Worm (Caenorhabditis elegans) whole organism, L3 larva: Measurements from ENCODE around the gene F34D10.3.

Source experiments
- jun-1 ChIP-seq: fragments of 150-350 bp; optimal IDR thresholded peaks from 2 replicates; lab custom pipeline; 2014; ENCODE audit warnings: missing biosample characterization, missing genetic modification reagents, missing genetic modification characterization
- mdl-1 ChIP-seq: fragments of 150-350 bp; optimal IDR thresholded peaks from 2 replicates; lab custom pipeline; 2014; ENCODE audit warnings: missing biosample characterization, missing genetic modification characterization
- nfya-1 ChIP-seq: sonication (generic microtip); optimal IDR thresholded peaks from 2 replicates; lab custom pipeline; 2017; ENCODE audit warnings: missing genetic modification characterization, mild to moderate bottlenecking, missing compliant biosample characterization, antibody characterized with exemption, moderate library complexity; ENCODE audit not compliant: insufficient read depth
- nhr-11 ChIP-seq: fragments of 150-350 bp; optimal IDR thresholded peaks from 2 replicates; lab custom pipeline; 2014; ENCODE audit warnings: missing biosample characterization, missing genetic modification characterization
- nhr-23 ChIP-seq: fragments of 150-350 bp; optimal IDR thresholded peaks from 2 replicates; lab custom pipeline; 2014; ENCODE audit warnings: missing biosample characterization, missing genetic modification reagents, missing genetic modification characterization
- nhr-25 ChIP-seq: sonication (generic microtip); optimal IDR thresholded peaks from 2 replicates; lab custom pipeline; 2017; ENCODE audit warnings: missing biosample characterization, missing genetic modification characterization
- tbx-2 ChIP-seq: sonication (generic microtip); optimal IDR thresholded peaks from 2 replicates; lab custom pipeline; 2016; ENCODE audit warnings: mild to moderate bottlenecking, missing genetic modification characterization, missing compliant biosample characterization
- unc-62 ChIP-seq: fragments of 150-350 bp; sonication (generic microtip); optimal IDR thresholded peaks from 4 replicates; lab custom pipeline; 2014; ENCODE audit warnings: missing biosample characterization, missing genetic modification reagents, missing genetic modification characterization
- zag-1 ChIP-seq: fragments of 150-350 bp; optimal IDR thresholded peaks from 2 replicates; lab custom pipeline; 2014; ENCODE audit warnings: missing biosample characterization, missing genetic modification characterization
- ztf-11 ChIP-seq: fragments of 150-350 bp; optimal IDR thresholded peaks from 2 replicates; lab custom pipeline; 2014; ENCODE audit warnings: missing biosample characterization, missing genetic modification characterization

- TF ChIP-seq unc-62 (GFP tag; lab: Kevin White, UChicago) (no peak), mdl-1 (tag; lab: Kevin White, UChicago) (no peak), zag-1 (no peak), nfya-1 (tag; lab: Kevin White, UChicago) (no peak), nhr-11 (tag; lab: Kevin White, UChicago) (no peak), ztf-11 (tag; lab: Kevin White, UChicago) (no peak), nhr-23 (no peak), nhr-25 (tag; lab: Kevin White, UChicago) (no peak), jun-1 (tag; lab: Kevin White, UChicago) (no peak), tbx-2 (tag; lab: Kevin White, UChicago) (no peak)
Measured at ce11 chrIII:3764043-3764442, 30.0 kb downstream of the F34D10.3 start.
